Worm (Caenorhabditis elegans): ENCODE results near the gene srr-8.

ce11 chrV:4974677-4975076, 26.8 kb upstream of the srr-8 start, which contains the start of gene srsx-10:
- TF ChIP-seq syd-9 (tag; optimal IDR thresholded peaks at IDR 0.05) (no peak), sox-4 (tag; optimal IDR thresholded peaks at IDR 0.05) (no peak), hlh-30 (tag; optimal IDR thresholded peaks at IDR 0.05; ENCODE audit: insufficient read depth) (no peak), C08G9.2 (tag; optimal IDR thresholded peaks at IDR 0.05) (no peak), ceh-6 (GFP tag; optimal IDR thresholded peaks at IDR 0.05) (no peak), dve-1 (tag; optimal IDR thresholded peaks at IDR 0.05) (no peak), tbx-7 (tag; optimal IDR thresholded peaks at IDR 0.05) (no peak), pax-1 (tag; optimal IDR thresholded peaks at IDR 0.05) (no peak), odd-2 (tag; optimal IDR thresholded peaks at IDR 0.05) (no peak), fkh-10 (GFP tag; optimal IDR thresholded peaks at IDR 0.05) (no peak), pros-1 (tag; optimal IDR thresholded peaks at IDR 0.05) (no peak), nhr-11 (tag; optimal IDR thresholded peaks at IDR 0.05) (no peak), ref-2 (tag; optimal IDR thresholded peaks at IDR 0.05) (no peak), hlh-8 (tag; optimal IDR thresholded peaks at IDR 0.05) (no peak)

All from whole organism, late embryonic.